Worm (Caenorhabditis elegans) whole organism, young adult: ENCODE results near the gene ints-7.

ENCODE experiments used
- aptf-3 ChIP-seq: fragments of 200-800 bp; sonication (Bioruptor generic); IDR thresholded peaks from 2 replicates; pipeline ENCODE4 v1.3.6; 2022; ENCODE audit warnings: missing genetic modification characterization, missing compliant biosample characterization
- athp-1 ChIP-seq: sonication (generic microtip); optimal IDR thresholded peaks from 2 replicates; lab custom pipeline; 2017; ENCODE audit warnings: mild to moderate bottlenecking, missing genetic modification characterization, missing compliant biosample characterization
- dpl-1 ChIP-seq: fragments of 150-350 bp; optimal IDR thresholded peaks from 2 replicates; lab custom pipeline; 2014; ENCODE audit warnings: missing biosample characterization, missing genetic modification reagents, missing genetic modification characterization
- fkh-3 ChIP-seq: sonication (generic microtip); optimal IDR thresholded peaks from 2 replicates; lab custom pipeline; 2016; ENCODE audit warnings: mild to moderate bottlenecking, missing genetic modification characterization, missing compliant biosample characterization
- lag-1 ChIP-seq: fragments of 200-800 bp; sonication (Bioruptor generic); IDR thresholded peaks from 2 replicates; pipeline ENCODE4 v1.3.6; 2022; ENCODE audit warnings: missing genetic modification reagents, missing genetic modification characterization, missing compliant biosample characterization
- unc-130 ChIP-seq: sonication (generic microtip); optimal IDR thresholded peaks from 2 replicates; lab custom pipeline; 2016; ENCODE audit warnings: missing genetic modification reagents, missing genetic modification characterization, missing compliant biosample characterization

DNA sequence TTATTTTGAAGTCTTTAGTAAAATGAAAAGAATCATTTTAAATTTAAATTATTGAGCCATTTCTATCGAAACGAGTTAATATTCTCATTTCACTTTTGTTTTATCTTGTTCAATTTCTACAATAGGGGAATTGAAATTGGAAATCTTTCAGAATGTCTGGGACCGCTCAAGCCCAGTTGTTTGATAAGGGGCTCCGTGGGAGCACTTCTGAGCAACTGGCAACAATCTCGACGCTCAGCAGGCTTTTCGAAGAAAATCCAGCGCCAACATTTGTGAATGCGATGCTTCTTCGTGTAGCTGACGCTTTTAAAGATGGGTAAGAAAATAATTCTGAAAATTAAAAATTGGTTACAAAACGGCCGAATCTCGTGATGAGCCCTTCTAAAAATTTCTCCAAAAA is at the start of gene ints-7:
- TF ChIP-seq aptf-3 (GFP tag; lab: Robert Waterston, UW), result no peak
- TF ChIP-seq dpl-1 (GFP tag; lab: Kevin White, UChicago), result no peak
- no peak for TF ChIP-seq athp-1 (tag; lab: Kevin White, UChicago)
- TF ChIP-seq lag-1 (GFP tag; lab: Robert Waterston, UW), result no peak
- TF ChIP-seq unc-130 (GFP tag; lab: Kevin White, UChicago), result no peak
- TF ChIP-seq fkh-3 (tag; lab: Kevin White, UChicago), result no peak
